Worm (Caenorhabditis elegans): ENCODE results near the gene F58A4.1.

Gene F58A4.1

ce11 chrIII:9645099-9645498 lies 46.8 kb downstream of the F58A4.1 start:
- no peak for TF ChIP-seq pha-4 (tag; optimal IDR thresholded peaks at IDR 0.05)
- no peak for TF ChIP-seq unc-86 (tag; optimal IDR thresholded peaks at IDR 0.05)
- TF ChIP-seq ceh-48 (tag; optimal IDR thresholded peaks at IDR 0.05), result no peak
- no peak for TF ChIP-seq T23F11.4 (GFP tag; optimal IDR thresholded peaks at IDR 0.05)
- no peak for TF ChIP-seq ceh-34 (tag; optimal IDR thresholded peaks at IDR 0.05)
- TF ChIP-seq C08G9.2 (tag; optimal IDR thresholded peaks at IDR 0.05), result no peak
- TF ChIP-seq elt-2 (tag; optimal IDR thresholded peaks at IDR 0.05), result no peak
- TF ChIP-seq odd-2 (tag; optimal IDR thresholded peaks at IDR 0.05), result no peak
- no peak for TF ChIP-seq elt-4 (tag; optimal IDR thresholded peaks at IDR 0.05)
- no peak for TF ChIP-seq pag-3 (tag; optimal IDR thresholded peaks at IDR 0.05; ENCODE audit: borderline replicate concordance)
- no peak for TF ChIP-seq madf-2 (tag; optimal IDR thresholded peaks at IDR 0.05)
- TF ChIP-seq fkh-6 (tag; optimal IDR thresholded peaks at IDR 0.05), result no peak
- no peak for TF ChIP-seq fkh-10 (GFP tag; optimal IDR thresholded peaks at IDR 0.05)
- no peak for TF ChIP-seq eyg-1 (tag; optimal IDR thresholded peaks at IDR 0.05)
- TF ChIP-seq sox-2 (GFP tag; IDR thresholded peaks at IDR 0.05), result no peak
- no peak for TF ChIP-seq unc-3 (GFP tag; conservative IDR thresholded peaks at IDR 0.05)
- no peak for TF ChIP-seq unc-3 (tag; optimal IDR thresholded peaks at IDR 0.05)
- no peak for TF ChIP-seq nfya-1 (tag; optimal IDR thresholded peaks at IDR 0.05)
- TF ChIP-seq K02D7.2 (tag; optimal IDR thresholded peaks at IDR 0.05), result no peak
- TF ChIP-seq ceh-24 (tag; optimal IDR thresholded peaks at IDR 0.05), result no peak
- no peak for TF ChIP-seq syd-9 (tag; optimal IDR thresholded peaks at IDR 0.05)

ce11 chrIII:9646440-9647021 lies 48.3 kb downstream of the F58A4.1 start:
- TF ChIP-seq ref-2 (tag; optimal IDR thresholded peaks at IDR 0.05) (peak; percentile 67), Y22D7AL.16 (tag; optimal IDR thresholded peaks at IDR 0.05) (no peak)

Data from whole organism, late embryonic.